Fruit fly (Drosophila melanogaster) whole organism, prepupa: ENCODE data around the gene Or85e.

Experiments
- CG11294 ChIP-seq: fragments of 200-800 bp; sonication (Bioruptor generic); IDR thresholded peaks from 2 replicates; pipeline ENCODE4 v1.3.6; 2022; ENCODE audit warnings: missing biosample characterization, missing genetic modification characterization
- CG15336 ChIP-seq: fragments of 200-800 bp; sonication (Bioruptor generic); IDR thresholded peaks from 2 replicates; pipeline ENCODE4 v1.3.6; 2022; ENCODE audit warnings: missing biosample characterization, missing genetic modification characterization
- CG16779 ChIP-seq: fragments of 200-800 bp; sonication (Bioruptor generic); optimal IDR thresholded peaks from 3 replicates; lab custom pipeline; 2017; ENCODE audit warnings: missing biosample characterization, mild to moderate bottlenecking, missing genetic modification characterization
- CG3032 ChIP-seq: fragments of 200-800 bp; optimal IDR thresholded peaks from 2 replicates; lab custom pipeline; 2019; ENCODE audit warnings: missing biosample characterization, mild to moderate bottlenecking, missing genetic modification characterization, moderate library complexity
- CG31627 ChIP-seq: fragments of 200-800 bp; sonication (Bioruptor generic); optimal IDR thresholded peaks from 3 replicates; lab custom pipeline; 2016; ENCODE audit warnings: missing biosample characterization, missing genetic modification characterization
- CG32006 ChIP-seq: fragments of 200-800 bp; sonication (Bioruptor generic); optimal IDR thresholded peaks from 3 replicates; lab custom pipeline; 2017; ENCODE audit warnings: missing biosample characterization, mild to moderate bottlenecking, missing genetic modification characterization
- CG34406 ChIP-seq: fragments of 200-800 bp; sonication (Bioruptor generic); optimal IDR thresholded peaks from 3 replicates; lab custom pipeline; 2016; ENCODE audit warnings: missing biosample characterization, missing genetic modification characterization
- CG4318 ChIP-seq: fragments of 200-800 bp; sonication (Bioruptor generic); optimal IDR thresholded peaks from 3 replicates; lab custom pipeline; 2017; ENCODE audit warnings: missing biosample characterization, mild to moderate bottlenecking, missing genetic modification characterization
- CG6163 ChIP-seq: fragments of 200-800 bp; sonication (Bioruptor generic); IDR thresholded peaks from 3 replicates; pipeline ENCODE4 v1.3.6; 2022; ENCODE audit warnings: missing biosample characterization, missing genetic modification characterization
- CG6276 ChIP-seq: fragments of 200-800 bp; sonication (Bioruptor generic); optimal IDR thresholded peaks from 2 replicates; lab custom pipeline; 2017; ENCODE audit warnings: missing biosample characterization, mild to moderate bottlenecking, missing genetic modification characterization
- CG6792 ChIP-seq: fragments of 200-800 bp; sonication (Bioruptor generic); optimal IDR thresholded peaks from 3 replicates; lab custom pipeline; 2016; ENCODE audit warnings: missing biosample characterization, missing genetic modification characterization
- CG7368 ChIP-seq: fragments of 200-800 bp; sonication (Bioruptor generic); optimal IDR thresholded peaks from 3 replicates; lab custom pipeline; 2016; ENCODE audit warnings: missing biosample characterization, missing genetic modification characterization
- CG8119 ChIP-seq: fragments of 200-800 bp; sonication (Bioruptor generic); IDR thresholded peaks from 3 replicates; pipeline ENCODE4 v1.3.6; 2022; ENCODE audit warnings: missing biosample characterization, missing genetic modification characterization
- CG8319 ChIP-seq: fragments of 200-800 bp; sonication (Bioruptor generic); optimal IDR thresholded peaks from 3 replicates; lab custom pipeline; 2016; ENCODE audit warnings: missing biosample characterization, missing genetic modification characterization
- CG8632 ChIP-seq: fragments of 200-800 bp; sonication (Bioruptor generic); optimal IDR thresholded peaks from 3 replicates; lab custom pipeline; 2016; ENCODE audit warnings: missing biosample characterization, missing genetic modification characterization
- CG9139 ChIP-seq: fragments of 200-800 bp; sonication (Bioruptor generic); optimal IDR thresholded peaks from 3 replicates; lab custom pipeline; 2017; ENCODE audit warnings: missing biosample characterization, mild to moderate bottlenecking, missing genetic modification characterization
- Eip75B ChIP-seq: fragments of 200-800 bp; sonication (Bioruptor generic); optimal IDR thresholded peaks from 3 replicates; lab custom pipeline; 2016; ENCODE audit warnings: missing biosample characterization, missing genetic modification characterization
- Eip78C ChIP-seq: fragments of 200-800 bp; sonication (Bioruptor generic); peaks from one replicate; lab custom pipeline; 2016; ENCODE audit warnings: missing biosample characterization, missing genetic modification characterization
- Eip93F ChIP-seq: fragments of 200-800 bp; sonication (Bioruptor generic); optimal IDR thresholded peaks from 2 replicates; lab custom pipeline; 2016; ENCODE audit warnings: missing biosample characterization, mild to moderate bottlenecking, missing genetic modification characterization
- Gug ChIP-seq: fragments of 200-800 bp; sonication (Bioruptor generic); IDR thresholded peaks from 2 replicates; pipeline ENCODE4 v1.3.6; 2022; ENCODE audit warnings: missing biosample characterization, missing genetic modification characterization
- Hr39 ChIP-seq: fragments of 200-800 bp; sonication (Bioruptor generic); optimal IDR thresholded peaks from 2 replicates; lab custom pipeline; 2016; ENCODE audit warnings: missing biosample characterization, missing genetic modification characterization
- Hr4 ChIP-seq: fragments of 200-800 bp; sonication (Bioruptor generic); optimal IDR thresholded peaks from 3 replicates; lab custom pipeline; 2016; ENCODE audit warnings: missing biosample characterization, missing genetic modification characterization
- Lpt ChIP-seq: fragments of 200-800 bp; sonication (Bioruptor generic); optimal IDR thresholded peaks from 3 replicates; lab custom pipeline; 2016; ENCODE audit warnings: missing biosample characterization, missing genetic modification characterization
- Met ChIP-seq: fragments of 200-800 bp; sonication (Bioruptor generic); optimal IDR thresholded peaks from 3 replicates; lab custom pipeline; 2016; ENCODE audit warnings: missing biosample characterization, missing genetic modification characterization
- OdsH ChIP-seq: fragments of 200-800 bp; sonication (Bioruptor generic); optimal IDR thresholded peaks from 3 replicates; lab custom pipeline; 2016; ENCODE audit warnings: missing biosample characterization, missing genetic modification characterization
- Sox102F ChIP-seq: fragments of 200-800 bp; sonication (Bioruptor generic); optimal IDR thresholded peaks from 2 replicates; lab custom pipeline; 2016; ENCODE audit warnings: missing biosample characterization, mild to moderate bottlenecking, missing genetic modification characterization
- Sox14 ChIP-seq: fragments of 200-800 bp; sonication (Bioruptor generic); optimal IDR thresholded peaks from 3 replicates; lab custom pipeline; 2016; ENCODE audit warnings: missing biosample characterization, missing genetic modification characterization
- acj6 ChIP-seq: fragments of 200-800 bp; sonication (Bioruptor generic); optimal IDR thresholded peaks from 3 replicates; lab custom pipeline; 2016; ENCODE audit warnings: missing biosample characterization, missing genetic modification characterization
- dsx ChIP-seq: fragments of 200-800 bp; optimal IDR thresholded peaks from 3 replicates; lab custom pipeline; 2019; ENCODE audit warnings: missing biosample characterization, mild to moderate bottlenecking, missing genetic modification characterization, moderate library complexity; ENCODE audit not compliant: poor library complexity, severe bottlenecking
- eg ChIP-seq: fragments of 200-800 bp; sonication (Bioruptor generic); IDR thresholded peaks from 3 replicates; pipeline ENCODE4 v1.3.6; 2022; ENCODE audit warnings: missing biosample characterization, missing genetic modification characterization
- esn ChIP-seq: fragments of 200-800 bp; sonication (Bioruptor generic); optimal IDR thresholded peaks from 2 replicates; lab custom pipeline; 2016; ENCODE audit warnings: missing biosample characterization, mild to moderate bottlenecking, missing genetic modification characterization, moderate library complexity
- fd59A ChIP-seq: fragments of 200-800 bp; sonication (Bioruptor generic); optimal IDR thresholded peaks from 2 replicates; lab custom pipeline; 2017; ENCODE audit warnings: missing biosample characterization, mild to moderate bottlenecking, missing genetic modification characterization, missing genetic modification reagents
- fd85E ChIP-seq: fragments of 200-800 bp; sonication (Bioruptor generic); optimal IDR thresholded peaks from 3 replicates; lab custom pipeline; 2016; ENCODE audit warnings: missing biosample characterization, missing genetic modification characterization
- lz ChIP-seq: fragments of 200-800 bp; sonication (Bioruptor generic); optimal IDR thresholded peaks from 3 replicates; lab custom pipeline; 2016; ENCODE audit warnings: missing biosample characterization, missing genetic modification characterization
- net ChIP-seq: fragments of 200-800 bp; sonication (Bioruptor generic); optimal IDR thresholded peaks from 3 replicates; lab custom pipeline; 2016; ENCODE audit warnings: missing biosample characterization, missing genetic modification characterization
- pdm3 ChIP-seq: fragments of 200-800 bp; sonication (Bioruptor generic); optimal IDR thresholded peaks from 3 replicates; lab custom pipeline; 2016; ENCODE audit warnings: missing biosample characterization, missing genetic modification characterization
- salr ChIP-seq, 2 experiments: fragments of 200-800 bp; sonication (Bioruptor generic); optimal IDR thresholded peaks; 3 replicates each; lab custom pipeline; 2016 to 2018; ENCODE audit warnings: missing biosample characterization in 2 of 2, missing genetic modification characterization in 2 of 2, mild to moderate bottlenecking in 1 of 2
- spab ChIP-seq: fragments of 200-800 bp; sonication (Bioruptor generic); optimal IDR thresholded peaks from 2 replicates; lab custom pipeline; 2017; ENCODE audit warnings: missing biosample characterization, mild to moderate bottlenecking, missing genetic modification characterization, missing genetic modification reagents
- ss ChIP-seq, 2 experiments: fragments of 200-800 bp; sonication (Bioruptor generic); optimal IDR thresholded peaks; 2 replicates in 1 of 2; 3 replicates in 1 of 2; lab custom pipeline; 2017 to 2018; ENCODE audit warnings: mild to moderate bottlenecking in 2 of 2, missing biosample characterization in 2 of 2, missing genetic modification characterization in 2 of 2, moderate library complexity in 1 of 2
- svp ChIP-seq: fragments of 200-800 bp; sonication (Bioruptor generic); peaks from one replicate; lab custom pipeline; 2016; ENCODE audit warnings: missing biosample characterization, missing genetic modification characterization
- topi ChIP-seq: fragments of 200-800 bp; sonication (Bioruptor generic); optimal IDR thresholded peaks from 3 replicates; lab custom pipeline; 2016; ENCODE audit warnings: missing biosample characterization, missing genetic modification characterization
- vri ChIP-seq: fragments of 200-800 bp; sonication (Bioruptor generic); optimal IDR thresholded peaks from 3 replicates; lab custom pipeline; 2016; ENCODE audit warnings: missing biosample characterization, mild to moderate bottlenecking, missing genetic modification characterization

Or85e gene

dm6 chr3R:8642376-8642966, 6.8 kb upstream of the Or85e start:
- TF ChIP-seq CG11294 (GFP tag; lab: Robert Waterston, UW) (no peak), CG15336 (no peak), CG9139 (no peak), esn (GFP tag; lab: Kevin White, UChicago) (no peak), ss (GFP tag; optimal IDR thresholded peaks at IDR 0.05; lab: Kevin White, UChicago) (no peak), CG7368 (no peak), CG6276 (GFP tag; lab: Kevin White, UChicago) (peak; percentile 14), CG32006 (no peak), net (GFP tag; lab: Kevin White, UChicago) (no peak), OdsH (no peak), Sox102F (no peak), fd59A (GFP tag; lab: Kevin White, UChicago) (no peak), Gug (GFP tag; lab: Robert Waterston, UW) (no peak), Hr39 (GFP tag; lab: Kevin White, UChicago) (no peak), CG16779 (no peak), svp (GFP tag; lab: Kevin White, UChicago) (peak; percentile 59), CG8119 (GFP tag; lab: Robert Waterston, UW) (no peak), CG31627 (GFP tag; lab: Kevin White, UChicago) (no peak), Eip78C (peak; percentile 57), vri (GFP tag; lab: Kevin White, UChicago) (peak; percentile 85), topi (GFP tag; lab: Kevin White, UChicago) (no peak), eg (GFP tag; lab: Robert Waterston, UW) (no peak), salr (GFP tag; optimal IDR thresholded peaks at IDR 0.05; lab: Kevin White, UChicago) (no peak), acj6 (GFP tag; lab: Kevin White, UChicago) (no peak), lz (no peak), CG34406 (GFP tag; lab: Kevin White, UChicago) (no peak), CG6792 (no peak), CG8319 (GFP tag; lab: Kevin White, UChicago) (no peak), Lpt (GFP tag; lab: Kevin White, UChicago) (no peak), CG4318 (GFP tag; lab: Kevin White, UChicago) (no peak), pdm3 (GFP tag; lab: Kevin White, UChicago) (no peak)

dm6 chr3R:8638629-8639028, 3.0 kb upstream of the Or85e start:
- TF ChIP-seq CG32006 (peak; percentile 12), svp (GFP tag; lab: Kevin White, UChicago) (peak; percentile 67), Hr4 (GFP tag; lab: Kevin White, UChicago) (no peak)

- TF ChIP-seq CG6163 (GFP tag; lab: Robert Waterston, UW) (no peak), CG4318 (GFP tag; lab: Kevin White, UChicago) (no peak), spab (no peak), CG32006 (no peak), salr (GFP tag; optimal IDR thresholded peaks at IDR 0.05; lab: Kevin White, UChicago) (no peak), svp (GFP tag; lab: Kevin White, UChicago) (no peak), fd59A (GFP tag; lab: Kevin White, UChicago) (no peak), net (GFP tag; lab: Kevin White, UChicago) (no peak), CG8632 (GFP tag; lab: Kevin White, UChicago) (no peak), CG6792 (no peak), dsx (GFP tag; lab: Kevin White, UChicago) (no peak), CG8119 (GFP tag; lab: Robert Waterston, UW) (no peak), CG8319 (GFP tag; lab: Kevin White, UChicago) (no peak), CG3032 (tag; lab: Kevin White, UChicago) (no peak), Met (GFP tag; lab: Kevin White, UChicago) (no peak), Sox14 (GFP tag; lab: Kevin White, UChicago) (no peak), eg (GFP tag; lab: Robert Waterston, UW) (no peak), fd85E (no peak), Eip93F (no peak), Eip75B (no peak)
Measured at dm6 chr3R:8620737-8621136, 14.9 kb downstream of the Or85e start.
